Fruit fly (Drosophila melanogaster): ENCODE results near the gene CG32576.

Gene CG32576

dm6 chrX:16319558-16319924, 31.2 kb upstream of the CG32576 start:
- TF ChIP-seq fd102C (GFP tag; optimal IDR thresholded peaks at IDR 0.05): no peak
- TF ChIP-seq CG8089 (GFP tag; optimal IDR thresholded peaks at IDR 0.05): no peak
- TF ChIP-seq CG13296 (GFP tag; optimal IDR thresholded peaks at IDR 0.05): no peak
- no peak for TF ChIP-seq phol (tag; optimal IDR thresholded peaks at IDR 0.05)
- no peak for TF ChIP-seq onecut (GFP tag; IDR thresholded peaks at IDR 0.05)
- no peak for TF ChIP-seq Ada2b (GFP tag; IDR thresholded peaks at IDR 0.05)
- TF ChIP-seq cg (GFP tag; optimal IDR thresholded peaks at IDR 0.05): no peak
- TF ChIP-seq cato (GFP tag; optimal IDR thresholded peaks at IDR 0.05; ENCODE audit: borderline replicate concordance): no peak
- TF ChIP-seq HHEX (GFP tag; optimal IDR thresholded peaks at IDR 0.05): no peak
- TF ChIP-seq CG11695 (GFP tag; IDR thresholded peaks at IDR 0.05): no peak
- TF ChIP-seq CG16863 (GFP tag; optimal IDR thresholded peaks at IDR 0.05): no peak
- no peak for TF ChIP-seq ttk (GFP tag; IDR thresholded peaks at IDR 0.05)
- no peak for TF ChIP-seq CG2202 (tag; optimal IDR thresholded peaks at IDR 0.05)
- TF ChIP-seq nerfin-1 (tag; optimal IDR thresholded peaks at IDR 0.05): peak; percentile 56
- TF ChIP-seq CG10979 (tag; optimal IDR thresholded peaks at IDR 0.05): no peak
- TF ChIP-seq H2.0 (GFP tag; IDR thresholded peaks at IDR 0.05): no peak
- no peak for TF ChIP-seq lilli (GFP tag; optimal IDR thresholded peaks at IDR 0.05)
- no peak for TF ChIP-seq CG12744 (GFP tag; optimal IDR thresholded peaks at IDR 0.05)
- TF ChIP-seq CG12299 (tag; optimal IDR thresholded peaks at IDR 0.05): no peak
- TF ChIP-seq unpg (GFP tag; optimal IDR thresholded peaks at IDR 0.05): no peak
- no peak for TF ChIP-seq gt (GFP tag; IDR thresholded peaks at IDR 0.05)
- peak; percentile 55 for TF ChIP-seq Elba2 (GFP tag; optimal IDR thresholded peaks at IDR 0.05)
- TF ChIP-seq D19B (GFP tag; optimal IDR thresholded peaks at IDR 0.05): no peak
- TF ChIP-seq gsb (GFP tag; IDR thresholded peaks at IDR 0.05): no peak
- no peak for TF ChIP-seq ems (GFP tag; optimal IDR thresholded peaks at IDR 0.05)
- TF ChIP-seq grn (GFP tag; optimal IDR thresholded peaks at IDR 0.05): peak; percentile 64
- TF ChIP-seq nmo (GFP tag; optimal IDR thresholded peaks at IDR 0.05): peak; percentile 7
- no peak for TF ChIP-seq MTF-1 (GFP tag; optimal IDR thresholded peaks at IDR 0.05; ENCODE audit: borderline replicate concordance)
- TF ChIP-seq E2f2 (GFP tag; IDR thresholded peaks at IDR 0.05): no peak
- TF ChIP-seq Meics (GFP tag; optimal IDR thresholded peaks at IDR 0.05): no peak
- TF ChIP-seq CG10565 (GFP tag; optimal IDR thresholded peaks at IDR 0.05): no peak
- no peak for TF ChIP-seq kay (GFP tag; optimal IDR thresholded peaks at IDR 0.05)
- TF ChIP-seq CG15479 (GFP tag; optimal IDR thresholded peaks at IDR 0.05): peak; percentile 30
- no peak for TF ChIP-seq yki (optimal IDR thresholded peaks at IDR 0.05)
- no peak for TF ChIP-seq fd3F (GFP tag; optimal IDR thresholded peaks at IDR 0.05)
- TF ChIP-seq insv (GFP tag; optimal IDR thresholded peaks at IDR 0.05): peak in 1 of 2 experiments; percentile 73
- TF ChIP-seq D (optimal IDR thresholded peaks at IDR 0.05): no peak
- no peak for TF ChIP-seq D (GFP tag; optimal IDR thresholded peaks at IDR 0.05)

DNA sequence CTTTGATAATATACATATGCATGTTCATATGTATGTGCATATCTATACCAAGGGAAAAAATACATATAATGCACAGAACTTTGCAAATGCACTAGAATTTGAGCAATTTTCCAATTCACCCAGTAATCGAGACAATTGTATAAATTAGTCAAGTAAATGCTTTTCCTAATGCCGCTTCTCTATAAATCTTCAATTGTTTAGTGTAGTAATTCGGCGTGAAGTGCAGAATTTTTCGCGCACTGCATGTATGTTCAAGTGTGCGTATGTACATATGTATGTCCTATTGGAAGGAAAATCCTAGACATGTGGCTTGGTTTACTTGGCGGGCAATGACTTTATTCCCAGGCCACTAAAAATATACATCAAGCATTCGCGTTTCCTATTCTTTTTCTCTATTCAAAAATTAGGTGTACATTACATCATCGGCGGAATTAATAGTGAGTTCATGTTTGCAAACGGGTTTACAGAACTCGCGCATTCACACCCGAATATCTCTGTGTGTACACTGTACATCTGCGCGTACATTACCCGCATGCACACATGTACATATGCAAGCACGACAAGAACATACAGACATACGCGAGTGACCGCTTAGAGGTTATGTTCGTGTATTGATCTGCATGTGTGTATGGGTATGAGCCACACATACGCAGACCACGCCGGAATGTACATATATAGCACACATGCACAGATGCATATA, 30.7 kb upstream of the CG32576 start:
- no peak for TF ChIP-seq zen (tag; optimal IDR thresholded peaks at IDR 0.05)
- no peak for TF ChIP-seq CG1603 (tag; optimal IDR thresholded peaks at IDR 0.05)
- no peak for TF ChIP-seq Oaz (GFP tag; IDR thresholded peaks at IDR 0.05)
- TF ChIP-seq odd (GFP tag; optimal IDR thresholded peaks at IDR 0.05): no peak
- no peak for TF ChIP-seq CG43689 (GFP tag; IDR thresholded peaks at IDR 0.05)
- TF ChIP-seq Kr (GFP tag; optimal IDR thresholded peaks at IDR 0.05): no peak
- no peak for TF ChIP-seq Hand (GFP tag; optimal IDR thresholded peaks at IDR 0.05)
- TF ChIP-seq wor (GFP tag; IDR thresholded peaks at IDR 0.05): no peak
- TF ChIP-seq grn (GFP tag; optimal IDR thresholded peaks at IDR 0.05): no peak
- no peak for TF ChIP-seq Hmx (GFP tag; optimal IDR thresholded peaks at IDR 0.05)
- no peak for TF ChIP-seq CG13123 (GFP tag; optimal IDR thresholded peaks at IDR 0.05)
- no peak for TF ChIP-seq trh (GFP tag; optimal IDR thresholded peaks at IDR 0.05)
- TF ChIP-seq chn (GFP tag; optimal IDR thresholded peaks at IDR 0.05): no peak
- no peak for TF ChIP-seq btn (GFP tag; optimal IDR thresholded peaks at IDR 0.05)
- peak; percentile 99 for TF ChIP-seq bigmax (GFP tag; optimal IDR thresholded peaks at IDR 0.05)
- TF ChIP-seq CG3995 (GFP tag; optimal IDR thresholded peaks at IDR 0.05): no peak
- TF ChIP-seq CG7745 (tag; optimal IDR thresholded peaks at IDR 0.05): no peak
